Worm (Caenorhabditis elegans) whole organism, late embryonic: Measurements from ENCODE around the gene F26D2.13.

Experiments used
- C08G9.2 ChIP-seq: sonication (generic microtip); optimal IDR thresholded peaks from 2 replicates; lab custom pipeline; 2016; ENCODE audit warnings: mild to moderate bottlenecking, missing genetic modification characterization, moderate library complexity, missing compliant biosample characterization
- F13H6.1 ChIP-seq: sonication (generic microtip); optimal IDR thresholded peaks from 2 replicates; lab custom pipeline; 2016; ENCODE audit warnings: missing genetic modification characterization, missing compliant biosample characterization
- K02D7.2 ChIP-seq: sonication (generic microtip); optimal IDR thresholded peaks from 2 replicates; lab custom pipeline; 2017; ENCODE audit warnings: mild to moderate bottlenecking, missing genetic modification characterization, missing compliant biosample characterization
- K09A11.1 ChIP-seq: sonication (generic microtip); optimal IDR thresholded peaks from 2 replicates; lab custom pipeline; 2017; ENCODE audit warnings: antibody characterized with exemption, mild to moderate bottlenecking, missing genetic modification characterization, missing compliant biosample characterization; ENCODE audit not compliant: insufficient read depth
- ceh-14 ChIP-seq: sonication (generic microtip); optimal IDR thresholded peaks from 2 replicates; lab custom pipeline; 2016; ENCODE audit warnings: missing genotype, missing genetic modification characterization, missing compliant biosample characterization
- ceh-18 ChIP-seq: sonication (generic microtip); optimal IDR thresholded peaks from 2 replicates; lab custom pipeline; 2016; ENCODE audit warnings: missing genetic modification characterization, missing compliant biosample characterization
- ceh-2 ChIP-seq: sonication (generic microtip); optimal IDR thresholded peaks from 2 replicates; lab custom pipeline; 2016; ENCODE audit warnings: missing genotype, missing genetic modification characterization, missing compliant biosample characterization
- ceh-22 ChIP-seq: sonication (generic microtip); optimal IDR thresholded peaks from 2 replicates; lab custom pipeline; 2017; ENCODE audit warnings: missing biosample characterization, missing genetic modification characterization
- ceh-31 ChIP-seq: sonication (generic microtip); optimal IDR thresholded peaks from 2 replicates; lab custom pipeline; 2016; ENCODE audit warnings: missing genetic modification characterization, missing compliant biosample characterization
- ceh-34 ChIP-seq: sonication (generic microtip); optimal IDR thresholded peaks from 2 replicates; lab custom pipeline; 2016; ENCODE audit warnings: mild to moderate bottlenecking, missing genetic modification characterization, missing compliant biosample characterization
- ceh-45 ChIP-seq: fragments of 200-800 bp; sonication (Bioruptor generic); IDR thresholded peaks from 2 replicates; pipeline ENCODE4 v1.3.6; 2022; ENCODE audit warnings: missing genetic modification reagents, missing genetic modification characterization, missing compliant biosample characterization
- ceh-48 ChIP-seq: sonication (generic microtip); optimal IDR thresholded peaks from 2 replicates; lab custom pipeline; 2016; ENCODE audit warnings: missing genetic modification characterization, inconsistent platforms, missing compliant biosample characterization
- ceh-9 ChIP-seq: sonication (generic microtip); optimal IDR thresholded peaks from 2 replicates; lab custom pipeline; 2016; ENCODE audit warnings: mild to moderate bottlenecking, missing genetic modification characterization, inconsistent platforms, missing compliant biosample characterization
- che-1 ChIP-seq: sonication (generic microtip); optimal IDR thresholded peaks from 2 replicates; lab custom pipeline; 2016; ENCODE audit warnings: mild to moderate bottlenecking, missing genetic modification characterization, missing compliant biosample characterization
- dve-1 ChIP-seq: sonication (generic microtip); optimal IDR thresholded peaks from 2 replicates; lab custom pipeline; 2017; ENCODE audit warnings: antibody characterized with exemption, mild to moderate bottlenecking, missing genetic modification characterization, missing compliant biosample characterization
- elt-2 ChIP-seq: sonication (generic microtip); optimal IDR thresholded peaks from 2 replicates; lab custom pipeline; 2016; ENCODE audit warnings: missing genetic modification reagents, missing genetic modification characterization, missing compliant biosample characterization
- ets-4 ChIP-seq: sonication (generic microtip); optimal IDR thresholded peaks from 2 replicates; lab custom pipeline; 2016; ENCODE audit warnings: missing genetic modification characterization, missing compliant biosample characterization
- fax-1 ChIP-seq: sonication (generic microtip); optimal IDR thresholded peaks from 2 replicates; lab custom pipeline; 2016; ENCODE audit warnings: missing genotype, missing genetic modification characterization, missing compliant biosample characterization
- fkh-6 ChIP-seq: sonication (generic microtip); optimal IDR thresholded peaks from 2 replicates; lab custom pipeline; 2016; ENCODE audit warnings: missing genetic modification characterization, missing compliant biosample characterization
- gmeb-2 ChIP-seq: sonication (generic microtip); optimal IDR thresholded peaks from 2 replicates; lab custom pipeline; 2016; ENCODE audit warnings: missing genetic modification characterization, inconsistent platforms, missing compliant biosample characterization
- hlh-6 ChIP-seq: sonication (generic microtip); optimal IDR thresholded peaks from 2 replicates; lab custom pipeline; 2016; ENCODE audit warnings: missing genotype, missing genetic modification characterization, missing compliant biosample characterization
- hlh-8 ChIP-seq: sonication (generic microtip); optimal IDR thresholded peaks from 2 replicates; lab custom pipeline; 2016; ENCODE audit warnings: missing genotype, missing genetic modification characterization, missing compliant biosample characterization
- lim-6 ChIP-seq: sonication (generic microtip); optimal IDR thresholded peaks from 2 replicates; lab custom pipeline; 2016; ENCODE audit warnings: missing genetic modification characterization, missing compliant biosample characterization
- mec-3 ChIP-seq: sonication (generic microtip); optimal IDR thresholded peaks from 2 replicates; lab custom pipeline; 2016; ENCODE audit warnings: borderline replicate concordance, missing genetic modification characterization, missing compliant biosample characterization
- nfya-1 ChIP-seq: sonication (generic microtip); optimal IDR thresholded peaks from 2 replicates; lab custom pipeline; 2017; ENCODE audit warnings: missing genetic modification characterization, mild to moderate bottlenecking, missing compliant biosample characterization, antibody characterized with exemption, moderate library complexity
- pag-3 ChIP-seq: sonication (generic microtip); optimal IDR thresholded peaks from 2 replicates; lab custom pipeline; 2016; ENCODE audit warnings: missing compliant biosample characterization, missing genetic modification characterization, borderline replicate concordance
- pha-2 ChIP-seq: sonication (generic microtip); optimal IDR thresholded peaks from 2 replicates; lab custom pipeline; 2017; ENCODE audit warnings: mild to moderate bottlenecking, missing genetic modification characterization, missing compliant biosample characterization
- pros-1 ChIP-seq: fragments of 150-350 bp; optimal IDR thresholded peaks from 2 replicates; lab custom pipeline; 2014; ENCODE audit warnings: missing biosample characterization, missing genetic modification reagents, missing genetic modification characterization
- ref-2 ChIP-seq: sonication (generic microtip); optimal IDR thresholded peaks from 2 replicates; lab custom pipeline; 2016; ENCODE audit warnings: missing genetic modification characterization, missing compliant biosample characterization
- rnt-1 ChIP-seq: sonication (generic microtip); optimal IDR thresholded peaks from 2 replicates; lab custom pipeline; 2016; ENCODE audit warnings: missing genetic modification characterization, missing compliant biosample characterization
- sdc-2 ChIP-seq: sonication (generic microtip); optimal IDR thresholded peaks from 2 replicates; lab custom pipeline; 2016; ENCODE audit warnings: missing genotype, missing genetic modification characterization, missing compliant biosample characterization
- syd-9 ChIP-seq: sonication (generic microtip); optimal IDR thresholded peaks from 2 replicates; lab custom pipeline; 2016; ENCODE audit warnings: mild to moderate bottlenecking, missing genetic modification characterization, moderate library complexity, missing compliant biosample characterization
- tbx-2 ChIP-seq: sonication (generic microtip); optimal IDR thresholded peaks from 2 replicates; lab custom pipeline; 2016; ENCODE audit warnings: missing genetic modification characterization, missing compliant biosample characterization
- tbx-7 ChIP-seq: sonication (generic microtip); optimal IDR thresholded peaks from 2 replicates; lab custom pipeline; 2016; ENCODE audit warnings: missing genotype, missing genetic modification characterization, missing compliant biosample characterization
- ttx-3 ChIP-seq: sonication (generic microtip); optimal IDR thresholded peaks from 2 replicates; lab custom pipeline; 2016; ENCODE audit warnings: missing genetic modification reagents, missing genetic modification characterization, missing compliant biosample characterization
- unc-3 ChIP-seq, 2 experiments: fragments of 200-800 bp in 1 of 2; sonication (Bioruptor generic) in 1 of 2; sonication (generic microtip) in 1 of 2; conservative IDR thresholded peaks in 1 of 2; optimal IDR thresholded peaks in 1 of 2; 2 replicates each; pipeline versions ENCODE4 v1.3.6 to Lab custom; 2016 to 2022; ENCODE audit warnings: missing compliant biosample characterization in 2 of 2, missing genetic modification characterization in 2 of 2, missing genetic modification reagents in 1 of 2
- unc-42 ChIP-seq: sonication (generic microtip); optimal IDR thresholded peaks from 2 replicates; lab custom pipeline; 2016; ENCODE audit warnings: missing genotype, missing genetic modification characterization, missing compliant biosample characterization
- unc-55 ChIP-seq: sonication (generic microtip); optimal IDR thresholded peaks from 2 replicates; lab custom pipeline; 2017; ENCODE audit warnings: missing biosample characterization, missing genetic modification reagents, missing genetic modification characterization
- zip-5 ChIP-seq: sonication (generic microtip); optimal IDR thresholded peaks from 2 replicates; lab custom pipeline; 2016; ENCODE audit warnings: missing genetic modification characterization, missing compliant biosample characterization

Gene F26D2.13

ce11 chrV:16403974-16404373 lies 31.4 kb downstream of the F26D2.13 start, which contains the start of gene syp-1:
Gene syp-1, plus strand, starts transcription at chrV:16404274.
- no peak for TF ChIP-seq K09A11.1 (tag; lab: Kevin White, UChicago)
- TF ChIP-seq K02D7.2 (tag; lab: Kevin White, UChicago) = no peak
- no peak for TF ChIP-seq unc-55 (GFP tag; lab: Kevin White, UChicago)
- no peak for TF ChIP-seq pha-2
- no peak for TF ChIP-seq sdc-2 (tag; lab: Kevin White, UChicago)
- no peak for TF ChIP-seq pag-3 (tag; lab: Kevin White, UChicago)
- no peak for TF ChIP-seq ets-4
- TF ChIP-seq ceh-48 (tag; lab: Kevin White, UChicago) = no peak
- TF ChIP-seq nfya-1 (tag; lab: Kevin White, UChicago) = no peak

- TF ChIP-seq ref-2 (tag; lab: Kevin White, UChicago) (peak; percentile 86), ceh-22 (no peak), pros-1 (tag; lab: Kevin White, UChicago) (no peak), tbx-2 (peak; percentile 68), rnt-1 (tag; lab: Kevin White, UChicago) (peak; percentile 77), syd-9 (tag; lab: Kevin White, UChicago) (no peak), lim-6 (tag; lab: Kevin White, UChicago) (peak; percentile 60), fax-1 (tag; lab: Kevin White, UChicago) (peak; percentile 51), ceh-45 (GFP tag; lab: Robert Waterston, UW) (no peak), ceh-9 (tag; lab: Kevin White, UChicago) (no peak), hlh-6 (tag; lab: Kevin White, UChicago) (no peak), ets-4 (peak; percentile 92), ceh-31 (peak; percentile 93), ceh-34 (peak; percentile 53), ceh-14 (tag; lab: Kevin White, UChicago) (peak; percentile 80), unc-42 (tag; lab: Kevin White, UChicago) (peak; percentile 56), zip-5 (tag; lab: Kevin White, UChicago) (peak; percentile 82), pag-3 (tag; lab: Kevin White, UChicago) (no peak), C08G9.2 (tag; lab: Kevin White, UChicago) (peak; percentile 96), hlh-8 (tag; lab: Kevin White, UChicago) (peak; percentile 64), F13H6.1 (tag; lab: Kevin White, UChicago) (peak; percentile 57), che-1 (tag; lab: Kevin White, UChicago) (no peak), fkh-6 (tag; lab: Kevin White, UChicago) (no peak), ceh-2 (tag; lab: Kevin White, UChicago) (peak; percentile 92), tbx-7 (peak; percentile 88), mec-3 (peak; percentile 72), nfya-1 (tag; lab: Kevin White, UChicago) (peak; percentile 31)
Measured at ce11 chrV:16401519-16401918, 33.9 kb downstream of the F26D2.13 start, which contains the start of gene F13A7.14. Gene F13A7.14, plus strand, starts transcription at chrV:16401891.

ce11 chrV:16399388-16399787 lies 36.0 kb downstream of the F26D2.13 start, which contains the start of gene sre-36:
Gene sre-36, plus strand, starts transcription at chrV:16399688.
- no peak for TF ChIP-seq ceh-18 (tag; lab: Kevin White, UChicago)
- TF ChIP-seq dve-1 (tag; lab: Kevin White, UChicago) = no peak
- no peak for TF ChIP-seq zip-5 (tag; lab: Kevin White, UChicago)
- no peak for TF ChIP-seq F13H6.1 (tag; lab: Kevin White, UChicago)
- TF ChIP-seq unc-3 (GFP tag; conservative IDR thresholded peaks at IDR 0.05; lab: Robert Waterston, UW) = no peak
- no peak for TF ChIP-seq unc-3 (tag; optimal IDR thresholded peaks at IDR 0.05; lab: Kevin White, UChicago)
- TF ChIP-seq, all 69 proteins: peak for 0

ce11 chrV:16395739-16396138 lies 39.7 kb downstream of the F26D2.13 start, which contains the start of gene F13A7.12:
Gene F13A7.12, plus strand, starts transcription at chrV:16396039.
- TF ChIP-seq ceh-14 (tag; lab: Kevin White, UChicago) (no peak), ceh-31 (no peak), tbx-2 (no peak), gmeb-2 (tag; lab: Kevin White, UChicago) (no peak), elt-2 (tag; lab: Kevin White, UChicago) (no peak), ttx-3 (tag; lab: Kevin White, UChicago) (no peak), pros-1 (tag; lab: Kevin White, UChicago) (no peak), K09A11.1 (tag; lab: Kevin White, UChicago) (no peak), syd-9 (tag; lab: Kevin White, UChicago) (no peak)
